Worm (Caenorhabditis elegans) whole organism, L2 larva: Measurements from ENCODE around the gene dop-3.

Experiments
- ZK546.5 ChIP-seq: sonication (generic microtip); optimal IDR thresholded peaks from 2 replicates; lab custom pipeline; 2017; ENCODE audit warnings: missing biosample characterization, missing genetic modification characterization
- alr-1 ChIP-seq: fragments of 150-350 bp; optimal IDR thresholded peaks from 2 replicates; lab custom pipeline; 2014; ENCODE audit warnings: missing biosample characterization, missing genetic modification characterization
- ceh-16 ChIP-seq: fragments of 150-350 bp; optimal IDR thresholded peaks from 2 replicates; lab custom pipeline; 2014; ENCODE audit warnings: missing biosample characterization, missing genetic modification characterization
- mdl-1 ChIP-seq, 2 experiments: fragments of 150-350 bp in 1 of 2; sonication (generic microtip) in 1 of 2; optimal IDR thresholded peaks; 2 replicates each; lab custom pipeline; 2017; ENCODE audit warnings: missing biosample characterization in 2 of 2, missing genetic modification characterization in 2 of 2
- nhr-11 ChIP-seq: fragments of 150-350 bp; optimal IDR thresholded peaks from 2 replicates; lab custom pipeline; 2014; ENCODE audit warnings: missing biosample characterization, missing genetic modification characterization
- nhr-23 ChIP-seq: fragments of 150-350 bp; optimal IDR thresholded peaks from 2 replicates; lab custom pipeline; 2014; ENCODE audit warnings: missing biosample characterization, missing genetic modification reagents, missing genetic modification characterization
- unc-62 ChIP-seq: fragments of 150-350 bp; optimal IDR thresholded peaks from 2 replicates; lab custom pipeline; 2014; ENCODE audit warnings: missing biosample characterization, missing genetic modification reagents, missing genetic modification characterization

- no peak for TF ChIP-seq unc-62
- no peak for TF ChIP-seq ceh-16
- no peak for TF ChIP-seq ZK546.5
- no peak for TF ChIP-seq nhr-23
- no peak for TF ChIP-seq nhr-11 (tag; lab: Kevin White, UChicago)
- no peak for TF ChIP-seq mdl-1 (tag; optimal IDR thresholded peaks at IDR 0.05; lab: Kevin White, UChicago)
- TF ChIP-seq alr-1 (tag; lab: Kevin White, UChicago) = no peak
These were observed 51.0 kb downstream of the dop-3 start, which contains the start of gene ets-4 for ce11 chrX:6518537-6518936.
